Fruit fly (Drosophila melanogaster): ENCODE results near the gene CapaR.

The CapaR gene

DNA sequence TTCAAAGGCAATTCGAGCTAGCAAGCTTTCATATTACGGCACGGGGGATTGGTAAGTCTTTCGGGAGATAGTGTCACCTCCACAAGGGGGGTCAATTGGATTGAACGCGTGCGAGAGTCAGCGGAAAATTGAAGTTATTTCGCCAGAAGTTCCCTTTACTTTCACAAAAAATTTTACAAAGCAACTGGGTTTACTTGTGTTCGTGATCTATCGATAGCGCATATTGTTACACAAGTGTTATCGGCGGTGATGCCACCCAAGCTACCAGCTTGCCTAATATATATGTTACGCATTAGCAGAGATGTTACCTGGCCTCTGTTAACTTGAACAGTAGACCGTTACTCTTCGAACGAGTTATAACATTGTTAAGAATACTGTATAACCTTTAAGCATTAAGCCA, 7.2 kb downstream of the CapaR start, which contains the start of gene Wnk (continued):
- peak; percentile 81 for TF ChIP-seq YL-1 (GFP tag; optimal IDR thresholded peaks at IDR 0.05)
- no peak for TF ChIP-seq dysf (GFP tag; IDR thresholded peaks at IDR 0.05)
- no peak for TF ChIP-seq nom (GFP tag; optimal IDR thresholded peaks at IDR 0.05)
- TF ChIP-seq Fer2 (tag; optimal IDR thresholded peaks at IDR 0.05): no peak
- TF ChIP-seq CG17829 (tag; optimal IDR thresholded peaks at IDR 0.05): no peak
- TF ChIP-seq gem (tag; optimal IDR thresholded peaks at IDR 0.05): no peak
- TF ChIP-seq CG15011 (GFP tag; optimal IDR thresholded peaks at IDR 0.05): no peak
- TF ChIP-seq zf30C (GFP tag; optimal IDR thresholded peaks at IDR 0.05): no peak
- TF ChIP-seq kay (GFP tag; optimal IDR thresholded peaks at IDR 0.05): no peak
- peak; percentile 68 for TF ChIP-seq zen2 (GFP tag; IDR thresholded peaks at IDR 0.05; ENCODE audit: partially characterized antibody)
- TF ChIP-seq CG5245 (GFP tag; optimal IDR thresholded peaks at IDR 0.05): no peak
- no peak for TF ChIP-seq dmrt99B (tag; optimal IDR thresholded peaks at IDR 0.05)
- TF ChIP-seq CG8765 (GFP tag; IDR thresholded peaks at IDR 0.05): no peak
- no peak for TF ChIP-seq Ets65A (GFP tag)
- peak; percentile 73 for TF ChIP-seq Scr (GFP tag; IDR thresholded peaks at IDR 0.05; ENCODE audit: partially characterized antibody)
- TF ChIP-seq CG7987 (GFP tag; optimal IDR thresholded peaks at IDR 0.05): no peak
- no peak for TF ChIP-seq eve (GFP tag; optimal IDR thresholded peaks at IDR 0.05)
- TF ChIP-seq cg (GFP tag; optimal IDR thresholded peaks at IDR 0.05): peak; percentile 70
- no peak for TF ChIP-seq CG7745 (tag; optimal IDR thresholded peaks at IDR 0.05)
- peak; percentile 67 for TF ChIP-seq Sry-δ (GFP tag; optimal IDR thresholded peaks at IDR 0.05)
- TF ChIP-seq CG34422 (GFP tag; IDR thresholded peaks at IDR 0.05): no peak
- no peak for TF ChIP-seq CG1792 (GFP tag; optimal IDR thresholded peaks at IDR 0.05)
- no peak for TF ChIP-seq GATAe (GFP tag; conservative IDR thresholded peaks at IDR 0.05)
- no peak for TF ChIP-seq CG31365 (tag; optimal IDR thresholded peaks at IDR 0.05)
- no peak for TF ChIP-seq CG4854 (GFP tag; optimal IDR thresholded peaks at IDR 0.05)
- TF ChIP-seq Pdp1 (GFP tag; optimal IDR thresholded peaks at IDR 0.05): peak in 1 of 2 experiments; percentile 100
- TF ChIP-seq hbn (GFP tag; IDR thresholded peaks at IDR 0.05; ENCODE audit: partially characterized antibody): peak; percentile 82
- peak; percentile 30; the same call in 1 of the 2 replicates for TF ChIP-seq E2f2 (GFP tag; IDR thresholded peaks at IDR 0.05)
- TF ChIP-seq vnd (GFP tag; IDR thresholded peaks at IDR 0.05; ENCODE audit: partially characterized antibody): peak; percentile 57
- TF ChIP-seq tll (GFP tag; optimal IDR thresholded peaks at IDR 0.05): no peak
- no peak for TF ChIP-seq Atf6 (GFP tag; IDR thresholded peaks at IDR 0.05)
- TF ChIP-seq CG34224 (GFP tag; IDR thresholded peaks at IDR 0.05; ENCODE audit: partially characterized antibody): peak; percentile 82
- 0 out of 3 replicates have a peak, but pooled peaks have one; percentile 62 for TF ChIP-seq mld (GFP tag; IDR thresholded peaks at IDR 0.05; ENCODE audit: partially characterized antibody)
- no peak for TF ChIP-seq tio (GFP tag; optimal IDR thresholded peaks at IDR 0.05)
- no peak for TF ChIP-seq Dip3 (GFP tag; optimal IDR thresholded peaks at IDR 0.05)
- peak; percentile 36 for TF ChIP-seq CG30020 (tag; optimal IDR thresholded peaks at IDR 0.05)
- no peak for TF ChIP-seq dm (GFP tag; optimal IDR thresholded peaks at IDR 0.05)
- TF ChIP-seq Dek (tag; optimal IDR thresholded peaks at IDR 0.05): no peak
- no peak for TF ChIP-seq Aef1 (GFP tag; IDR thresholded peaks at IDR 0.05)
- no peak for TF ChIP-seq Fer1 (GFP tag; optimal IDR thresholded peaks at IDR 0.05)
- no peak for TF ChIP-seq pb (GFP tag; optimal IDR thresholded peaks at IDR 0.05)
- no peak for TF ChIP-seq CG13424 (tag; optimal IDR thresholded peaks at IDR 0.05)
- TF ChIP-seq amos (GFP tag; IDR thresholded peaks at IDR 0.05; ENCODE audit: partially characterized antibody): peak; percentile 83
- TF ChIP-seq CG3847 (GFP tag; IDR thresholded peaks at IDR 0.05): no peak
- peak; percentile 80; the same call in 1 of the 4 replicates for TF ChIP-seq chinmo (GFP tag; IDR thresholded peaks at IDR 0.05; ENCODE audit: partially characterized antibody)
- no peak for TF ChIP-seq CG7372 (GFP tag; IDR thresholded peaks at IDR 0.05)
- no peak for TF ChIP-seq Antp (GFP tag; optimal IDR thresholded peaks at IDR 0.05)
- no peak for TF ChIP-seq cato (GFP tag; optimal IDR thresholded peaks at IDR 0.05; ENCODE audit: borderline replicate concordance)
- TF ChIP-seq pan (optimal IDR thresholded peaks at IDR 0.05): no peak
- no peak for TF ChIP-seq pan (GFP tag; optimal IDR thresholded peaks at IDR 0.05 in 1 of 2, IDR thresholded peaks at IDR 0.05 in 1 of 2)

All from whole organism, embryonic.